Worm (Caenorhabditis elegans) whole organism, L4 larva: ENCODE results near the gene R04B5.5.

Source experiments
- F10B5.3 ChIP-seq: sonication (generic microtip); optimal IDR thresholded peaks from 2 replicates; lab custom pipeline; 2016; ENCODE audit warnings: mild to moderate bottlenecking, missing genetic modification characterization, missing compliant biosample characterization
- F26F4.8 ChIP-seq: fragments of 200-800 bp; sonication (Bioruptor generic); conservative IDR thresholded peaks from 2 replicates; pipeline ENCODE4 v1.3.6; 2022; ENCODE audit warnings: missing genetic modification characterization, missing compliant biosample characterization
- F37D6.2 ChIP-seq: sonication (generic microtip); optimal IDR thresholded peaks from 2 replicates; lab custom pipeline; 2016; ENCODE audit warnings: mild to moderate bottlenecking, missing genetic modification characterization, missing compliant biosample characterization
- R02D3.7 ChIP-seq: fragments of 150-350 bp; sonication (generic microtip); optimal IDR thresholded peaks from 3 replicates; lab custom pipeline; 2014; ENCODE audit warnings: missing biosample characterization, missing genetic modification characterization
- T20F7.1 ChIP-seq: fragments of 200-800 bp; sonication (Bioruptor generic); optimal IDR thresholded peaks from 2 replicates; lab custom pipeline; 2018; ENCODE audit warnings: mild to moderate bottlenecking, missing genetic modification characterization, missing compliant biosample characterization
- Y75B8A.6 ChIP-seq: fragments of 200-800 bp; sonication (Bioruptor generic); IDR thresholded peaks from 2 replicates; pipeline ENCODE4 v1.3.6; 2022; ENCODE audit warnings: missing genetic modification reagents, missing genetic modification characterization, missing compliant biosample characterization
- aly-2 ChIP-seq: sonication (generic microtip); optimal IDR thresholded peaks from 2 replicates; lab custom pipeline; 2018; ENCODE audit warnings: missing biosample characterization, missing genetic modification characterization
- ceh-32 ChIP-seq: sonication (generic microtip); optimal IDR thresholded peaks from 2 replicates; lab custom pipeline; 2016; ENCODE audit warnings: mild to moderate bottlenecking, missing genetic modification characterization, missing compliant biosample characterization; ENCODE audit not compliant: poor library complexity
- ceh-44 ChIP-seq: fragments of 200-800 bp; sonication (Bioruptor generic); IDR thresholded peaks from 2 replicates; pipeline ENCODE4 v1.3.6; 2022; ENCODE audit warnings: missing genetic modification reagents, missing genetic modification characterization, missing compliant biosample characterization
- ceh-62 ChIP-seq: sonication (generic microtip); optimal IDR thresholded peaks from 2 replicates; lab custom pipeline; 2017; ENCODE audit warnings: missing biosample characterization, missing genetic modification characterization
- ceh-82 ChIP-seq: sonication (generic microtip); optimal IDR thresholded peaks from 2 replicates; lab custom pipeline; 2017; ENCODE audit warnings: missing biosample characterization, missing genetic modification characterization
- cey-2 ChIP-seq: sonication (generic microtip); optimal IDR thresholded peaks from 3 replicates; lab custom pipeline; 2017; ENCODE audit warnings: missing genetic modification characterization, mild to moderate bottlenecking, missing compliant biosample characterization, antibody characterized with exemption, borderline replicate concordance; ENCODE audit not compliant: insufficient read depth
- daf-16 ChIP-seq, 3 experiments: sonication (generic microtip); optimal IDR thresholded peaks; 2 replicates each; lab custom pipeline; 2016 to 2017; ENCODE audit warnings: missing genetic modification characterization in 3 of 3, missing genetic modification reagents in 3 of 3, mild to moderate bottlenecking in 2 of 3, missing compliant biosample characterization in 2 of 3, missing biosample characterization in 1 of 3, moderate library complexity in 1 of 3
- dmd-6 ChIP-seq: fragments of 200-800 bp; sonication (Bioruptor generic); IDR thresholded peaks from 2 replicates; pipeline ENCODE4 v1.3.6; 2022; ENCODE audit warnings: missing genetic modification reagents, missing genetic modification characterization, missing compliant biosample characterization
- duxl-1 ChIP-seq: sonication (generic microtip); optimal IDR thresholded peaks from 2 replicates; lab custom pipeline; 2016; ENCODE audit warnings: mild to moderate bottlenecking, missing genetic modification characterization, moderate library complexity, missing compliant biosample characterization; ENCODE audit not compliant: poor library complexity
- dve-1 ChIP-seq: sonication (generic microtip); optimal IDR thresholded peaks from 2 replicates; lab custom pipeline; 2017; ENCODE audit warnings: antibody characterized with exemption, mild to moderate bottlenecking, missing genetic modification characterization, missing compliant biosample characterization; ENCODE audit not compliant: insufficient read depth
- egl-43 ChIP-seq: fragments of 200-800 bp; sonication (Bioruptor generic); IDR thresholded peaks from 2 replicates; pipeline ENCODE4 v1.3.6; 2022; ENCODE audit warnings: missing genetic modification reagents, missing genetic modification characterization, missing compliant biosample characterization
- lin-29 ChIP-seq: fragments of 200-800 bp; sonication (Bioruptor generic); IDR thresholded peaks from 2 replicates; pipeline ENCODE4 v1.3.6; 2022; ENCODE audit warnings: missing genetic modification reagents, missing genetic modification characterization, missing compliant biosample characterization
- lir-3 ChIP-seq: sonication (generic microtip); optimal IDR thresholded peaks from 2 replicates; lab custom pipeline; 2016; ENCODE audit warnings: mild to moderate bottlenecking, missing genetic modification characterization, missing compliant biosample characterization
- mes-2 ChIP-seq: sonication (generic microtip); optimal IDR thresholded peaks from 2 replicates; lab custom pipeline; 2016; ENCODE audit warnings: missing genotype, mild to moderate bottlenecking, missing genetic modification characterization, missing compliant biosample characterization; ENCODE audit not compliant: poor library complexity, severe bottlenecking
- nhr-102 ChIP-seq: sonication (generic microtip); optimal IDR thresholded peaks from 2 replicates; lab custom pipeline; 2016; ENCODE audit warnings: mild to moderate bottlenecking, missing genetic modification characterization, moderate library complexity, missing compliant biosample characterization
- nhr-11 ChIP-seq: fragments of 150-350 bp; optimal IDR thresholded peaks from 2 replicates; lab custom pipeline; 2014; ENCODE audit warnings: missing biosample characterization, missing genetic modification characterization
- nhr-28 ChIP-seq: fragments of 150-350 bp; optimal IDR thresholded peaks from 2 replicates; lab custom pipeline; 2014; ENCODE audit warnings: missing biosample characterization, missing genetic modification characterization
- nhr-48 ChIP-seq: sonication (generic microtip); optimal IDR thresholded peaks from 2 replicates; lab custom pipeline; 2016; ENCODE audit warnings: mild to moderate bottlenecking, missing genetic modification characterization, missing compliant biosample characterization
- nhr-6 ChIP-seq: fragments of 150-350 bp; optimal IDR thresholded peaks from 2 replicates; lab custom pipeline; 2014; ENCODE audit warnings: missing biosample characterization, missing genetic modification characterization
- nhr-77 ChIP-seq: fragments of 150-350 bp; optimal IDR thresholded peaks from 2 replicates; lab custom pipeline; 2014; ENCODE audit warnings: missing biosample characterization, missing genetic modification characterization
- pha-4 ChIP-seq, 2 experiments: fragments of 150-350 bp in 1 of 2; fragments of 200-800 bp in 1 of 2; sonication (Bioruptor generic) in 1 of 2; IDR thresholded peaks in 1 of 2; optimal IDR thresholded peaks in 1 of 2; 2 replicates each; pipeline versions ENCODE4 v1.3.6 to Lab custom; 2014 to 2022; ENCODE audit warnings: missing genetic modification characterization in 2 of 2, missing genetic modification reagents in 2 of 2, missing biosample characterization in 1 of 2, missing compliant biosample characterization in 1 of 2
- pqm-1 ChIP-seq: sonication (generic microtip); optimal IDR thresholded peaks from 2 replicates; lab custom pipeline; 2017; ENCODE audit warnings: missing biosample characterization, missing genetic modification characterization
- set-16 ChIP-seq: fragments of 200-800 bp; sonication (Bioruptor generic); IDR thresholded peaks from 2 replicates; pipeline ENCODE4 v1.3.6; 2022; ENCODE audit warnings: missing genetic modification reagents, missing genetic modification characterization, missing compliant biosample characterization
- spr-3 ChIP-seq: fragments of 200-800 bp; sonication (Bioruptor generic); optimal IDR thresholded peaks from 2 replicates; lab custom pipeline; 2018; ENCODE audit warnings: mild to moderate bottlenecking, missing genetic modification characterization, missing compliant biosample characterization
- tag-97 ChIP-seq: fragments of 200-800 bp; sonication (Bioruptor generic); IDR thresholded peaks from 2 replicates; pipeline ENCODE4 v1.3.6; 2022; ENCODE audit warnings: missing genetic modification characterization, missing compliant biosample characterization
- tra-1 ChIP-seq: fragments of 200-800 bp; sonication (Bioruptor generic); IDR thresholded peaks from 2 replicates; pipeline ENCODE4 v1.3.6; 2022; ENCODE audit warnings: missing genetic modification reagents, missing genetic modification characterization, missing compliant biosample characterization
- unc-39 ChIP-seq: sonication (generic microtip); optimal IDR thresholded peaks from 2 replicates; lab custom pipeline; 2017; ENCODE audit warnings: missing biosample characterization, missing genetic modification characterization
- unc-62 ChIP-seq, 3 experiments: fragments of 150-350 bp in 1 of 3; sonication (generic microtip); optimal IDR thresholded peaks in 2 of 3; peaks in 1 of 3; 1 replicate in 1 of 3; 2 replicates in 2 of 3; lab custom pipeline; 2014 to 2017; ENCODE audit warnings: missing biosample characterization in 3 of 3, missing genetic modification characterization in 3 of 3, missing genetic modification reagents in 3 of 3, missing genotype in 1 of 3
- zfp-3 ChIP-seq: fragments of 200-800 bp; sonication (Bioruptor generic); conservative IDR thresholded peaks from 2 replicates; pipeline ENCODE4 v1.3.6; 2022; ENCODE audit warnings: missing genetic modification reagents, missing genetic modification characterization, missing compliant biosample characterization
- zip-11 ChIP-seq: fragments of 200-800 bp; sonication (Bioruptor generic); IDR thresholded peaks from 2 replicates; pipeline ENCODE4 v1.3.6; 2022; ENCODE audit warnings: missing genetic modification characterization, missing compliant biosample characterization
- zip-2 ChIP-seq: fragments of 150-350 bp; optimal IDR thresholded peaks from 2 replicates; lab custom pipeline; 2014; ENCODE audit warnings: missing biosample characterization, missing genetic modification characterization
- ztf-11 ChIP-seq: fragments of 150-350 bp; optimal IDR thresholded peaks from 2 replicates; lab custom pipeline; 2014; ENCODE audit warnings: missing biosample characterization, missing genetic modification characterization

The R04B5.5 gene

DNA sequence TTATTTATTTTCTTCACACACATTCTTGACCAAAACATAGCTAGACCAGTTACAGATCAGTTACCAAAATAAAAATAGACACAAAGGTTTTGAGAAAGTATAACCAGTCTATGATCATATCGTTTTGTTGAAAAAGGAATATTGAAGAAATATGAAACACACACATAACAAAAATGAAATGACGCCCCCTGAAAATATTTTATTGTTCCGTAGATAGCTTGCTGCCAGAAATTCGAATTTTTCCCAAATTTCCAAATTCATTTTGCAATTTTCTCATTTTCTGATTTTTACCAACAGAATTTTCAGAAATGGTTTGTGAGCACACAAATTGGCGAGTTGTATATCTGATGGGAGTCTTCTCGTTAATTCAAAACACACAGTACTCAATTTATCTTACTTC lies 11.8 kb upstream of the R04B5.5 start, which contains the start of gene F57A8.7:
Gene F57A8.7 (plus strand): TSS at position 301 of the 400 bp plus-strand sequence.
- TF ChIP-seq nhr-48, result no peak
- TF ChIP-seq Y75B8A.6 (GFP tag; lab: Robert Waterston, UW), result no peak
- no peak for TF ChIP-seq egl-43 (GFP tag; lab: Robert Waterston, UW)
- no peak for TF ChIP-seq ceh-32 (tag; lab: Kevin White, UChicago)
- no peak for TF ChIP-seq set-16
- no peak for TF ChIP-seq lin-29 (GFP tag; lab: Robert Waterston, UW)
- no peak for TF ChIP-seq F26F4.8 (GFP tag; lab: Robert Waterston, UW)
- TF ChIP-seq pqm-1 (tag; lab: Kevin White, UChicago), result no peak
- TF ChIP-seq nhr-6 (tag; lab: Kevin White, UChicago), result no peak
- no peak for TF ChIP-seq ztf-11 (tag; lab: Kevin White, UChicago)
- no peak for TF ChIP-seq ceh-62 (tag; lab: Kevin White, UChicago)
- TF ChIP-seq unc-39 (tag; lab: Kevin White, UChicago), result no peak
- no peak for TF ChIP-seq T20F7.1 (GFP tag; lab: Kevin White, UChicago)
- TF ChIP-seq ceh-44 (GFP tag; lab: Robert Waterston, UW), result no peak
- TF ChIP-seq duxl-1 (tag; lab: Kevin White, UChicago), result no peak
- no peak for TF ChIP-seq zip-11 (GFP tag; lab: Robert Waterston, UW)
- no peak for TF ChIP-seq cey-2 (tag; lab: Kevin White, UChicago)

- TF ChIP-seq tag-97 (GFP tag; lab: Robert Waterston, UW), result no peak
- TF ChIP-seq daf-16 (GFP tag; optimal IDR thresholded peaks at IDR 0.05; lab: Kevin White, UChicago), result no peak
- no peak for TF ChIP-seq daf-16 (tag; optimal IDR thresholded peaks at IDR 0.05; lab: Kevin White, UChicago)
- no peak for TF ChIP-seq spr-3 (GFP tag; lab: Kevin White, UChicago)
- no peak for TF ChIP-seq tra-1 (GFP tag; lab: Robert Waterston, UW)
- no peak for TF ChIP-seq zfp-3
- TF ChIP-seq F37D6.2 (tag; lab: Kevin White, UChicago), result no peak
- TF ChIP-seq F10B5.3 (tag; lab: Kevin White, UChicago), result no peak
- no peak for TF ChIP-seq nhr-48
Observed at ce11 chrV:10078244-10078643, 9.0 kb upstream of the R04B5.5 start, which contains the start of gene R04B5.1. Gene R04B5.1, minus strand, starts transcription at chrV:10078344.

DNA sequence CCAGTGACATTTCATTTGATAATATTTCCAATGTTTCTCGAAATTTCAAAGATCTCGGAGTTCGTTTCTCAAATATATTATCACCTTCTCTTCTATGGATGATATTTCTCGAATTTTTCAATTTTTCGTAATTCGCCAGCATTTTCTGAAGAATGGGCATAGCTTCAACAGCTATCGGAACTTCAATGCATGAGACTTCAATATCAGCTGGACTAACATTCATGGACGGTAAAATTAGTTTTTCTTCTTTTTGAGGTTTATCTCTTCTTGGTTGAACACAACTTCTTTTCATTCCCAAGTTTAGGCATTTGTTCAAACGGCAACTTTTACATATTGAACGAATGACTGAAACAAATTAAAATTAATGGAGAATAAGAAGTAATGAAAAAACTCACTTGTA lies 6.4 kb upstream of the R04B5.5 start:
- TF ChIP-seq unc-62 (GFP tag; optimal IDR thresholded peaks at IDR 0.05 in 1 of 2; lab: Kevin White, UChicago) (peak in 1 of 2 experiments; percentile 94), unc-62 (tag; optimal IDR thresholded peaks at IDR 0.05; lab: Kevin White, UChicago) (no peak), tra-1 (GFP tag; lab: Robert Waterston, UW) (no peak)

- TF ChIP-seq nhr-28 (tag; lab: Kevin White, UChicago) (peak; percentile 89), zip-2 (tag; lab: Kevin White, UChicago) (no peak), nhr-77 (tag; lab: Kevin White, UChicago) (peak; percentile 89)
Observed at ce11 chrV:10081636-10082035, 5.6 kb upstream of the R04B5.5 start, which contains the start of gene nhr-205. Gene nhr-205, minus strand, starts transcription at chrV:10081776.

DNA sequence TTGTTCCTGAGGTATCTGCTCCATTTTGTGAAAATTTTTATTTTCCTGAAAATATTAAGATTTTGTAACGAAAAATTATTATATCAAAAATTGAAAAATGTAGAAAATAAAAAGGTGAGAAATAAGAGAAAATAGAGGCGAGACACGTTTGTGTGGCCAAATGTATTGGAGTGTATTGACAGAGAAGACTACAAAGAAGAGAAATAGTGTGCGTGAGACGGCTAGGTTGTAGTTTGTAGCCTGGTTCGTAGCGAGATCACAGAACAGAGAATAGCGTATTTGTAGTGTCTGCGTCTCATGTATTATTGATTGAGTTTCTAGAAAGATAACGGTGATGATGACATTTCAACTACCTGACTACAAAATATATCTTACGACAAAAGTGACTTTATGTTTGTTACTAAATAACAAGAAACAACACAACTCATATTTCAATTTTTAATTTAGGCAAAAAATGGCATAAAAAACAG lies 3.2 kb upstream of the R04B5.5 start, which contains the start of gene nhr-12:
Gene nhr-12 (minus strand): TSS at position 51 of the 470 bp plus-strand sequence.
- TF ChIP-seq daf-16 (GFP tag; optimal IDR thresholded peaks at IDR 0.05; lab: Kevin White, UChicago) (no peak), daf-16 (tag; optimal IDR thresholded peaks at IDR 0.05; lab: Kevin White, UChicago) (peak; percentile 59), dve-1 (tag; lab: Kevin White, UChicago) (peak; percentile 65), nhr-102 (peak; percentile 10), pha-4 (GFP tag; IDR thresholded peaks at IDR 0.05; lab: Robert Waterston, UW) (no peak), pha-4 (tag; optimal IDR thresholded peaks at IDR 0.05; lab: Kevin White, UChicago) (no peak), R02D3.7 (tag; lab: Kevin White, UChicago) (no peak), ceh-82 (tag; lab: Kevin White, UChicago) (no peak), lir-3 (tag; lab: Kevin White, UChicago) (no peak), nhr-11 (tag; lab: Kevin White, UChicago) (peak; percentile 0), nhr-28 (tag; lab: Kevin White, UChicago) (peak; percentile 91), ceh-62 (tag; lab: Kevin White, UChicago) (no peak), mes-2 (no peak), F37D6.2 (tag; lab: Kevin White, UChicago) (no peak), dmd-6 (GFP tag; lab: Robert Waterston, UW) (0 out of 2 replicates have a peak, but pooled peaks have one; percentile 22), nhr-48 (no peak), set-16 (no peak), cey-2 (tag; lab: Kevin White, UChicago) (no peak), unc-62 (GFP tag; optimal IDR thresholded peaks at IDR 0.05 in 1 of 2; lab: Kevin White, UChicago) (peak in 1 of 2 experiments; percentile 10), unc-62 (tag; optimal IDR thresholded peaks at IDR 0.05; lab: Kevin White, UChicago) (no peak), aly-2 (tag; lab: Kevin White, UChicago) (no peak)
